Fruit fly (Drosophila melanogaster) whole organism, pupa: ENCODE data around the gene RasGAP1.

Experiments used
- CG14655 ChIP-seq: fragments of 200-800 bp; sonication (Bioruptor generic); optimal IDR thresholded peaks from 3 replicates; lab custom pipeline; 2017; ENCODE audit warnings: mild to moderate bottlenecking, missing biosample characterization, missing genetic modification reagents, missing genetic modification characterization
- CG15710 ChIP-seq: fragments of 200-800 bp; sonication (Bioruptor generic); optimal IDR thresholded peaks from 2 replicates; lab custom pipeline; 2018; ENCODE audit warnings: missing biosample characterization, mild to moderate bottlenecking, missing genetic modification characterization, moderate library complexity
- CG17806 ChIP-seq: fragments of 200-800 bp; sonication (Bioruptor generic); optimal IDR thresholded peaks from 2 replicates; lab custom pipeline; 2018; ENCODE audit warnings: missing biosample characterization, mild to moderate bottlenecking, missing genetic modification characterization, moderate library complexity
- CG8159 ChIP-seq: fragments of 200-800 bp; sonication (Bioruptor generic); optimal IDR thresholded peaks from 3 replicates; lab custom pipeline; 2018; ENCODE audit warnings: missing biosample characterization, mild to moderate bottlenecking, missing genetic modification characterization, moderate library complexity
- CG8301 ChIP-seq: fragments of 200-800 bp; sonication (Bioruptor generic); optimal IDR thresholded peaks from 2 replicates; lab custom pipeline; 2018; ENCODE audit warnings: missing biosample characterization, mild to moderate bottlenecking, missing genetic modification characterization
- CG9948 ChIP-seq: fragments of 200-800 bp; sonication (Bioruptor generic); optimal IDR thresholded peaks from 2 replicates; lab custom pipeline; 2018; ENCODE audit warnings: missing biosample characterization, mild to moderate bottlenecking, missing genetic modification characterization, moderate library complexity
- D1 ChIP-seq: fragments of 200-800 bp; sonication (Bioruptor generic); optimal IDR thresholded peaks from 2 replicates; lab custom pipeline; 2018; ENCODE audit warnings: missing biosample characterization, mild to moderate bottlenecking, missing genetic modification characterization, moderate library complexity
- EcR ChIP-seq: fragments of 200-800 bp; sonication (Bioruptor generic); optimal IDR thresholded peaks from 3 replicates; lab custom pipeline; 2019; ENCODE audit warnings: missing biosample characterization, missing genetic modification characterization, mild to moderate bottlenecking, moderate library complexity, missing genetic modification reagents
- Ets98B ChIP-seq: fragments of 200-800 bp; sonication (Bioruptor generic); IDR thresholded peaks from 2 replicates; pipeline ENCODE4 v1.3.6; 2022; ENCODE audit warnings: missing biosample characterization, missing genetic modification characterization
- Pif1A ChIP-seq: fragments of 200-800 bp; sonication (Bioruptor generic); optimal IDR thresholded peaks from 3 replicates; lab custom pipeline; 2016; ENCODE audit warnings: missing biosample characterization, missing genetic modification characterization
- Snoo ChIP-seq: fragments of 200-800 bp; sonication (Bioruptor generic); optimal IDR thresholded peaks from 3 replicates; lab custom pipeline; 2017; ENCODE audit warnings: missing biosample characterization, mild to moderate bottlenecking, missing genetic modification characterization, inconsistent platforms
- rn ChIP-seq: fragments of 200-800 bp; sonication (Bioruptor generic); IDR thresholded peaks from 2 replicates; pipeline ENCODE4 v1.3.6; 2022; ENCODE audit warnings: missing biosample characterization, missing genetic modification characterization

DNA sequence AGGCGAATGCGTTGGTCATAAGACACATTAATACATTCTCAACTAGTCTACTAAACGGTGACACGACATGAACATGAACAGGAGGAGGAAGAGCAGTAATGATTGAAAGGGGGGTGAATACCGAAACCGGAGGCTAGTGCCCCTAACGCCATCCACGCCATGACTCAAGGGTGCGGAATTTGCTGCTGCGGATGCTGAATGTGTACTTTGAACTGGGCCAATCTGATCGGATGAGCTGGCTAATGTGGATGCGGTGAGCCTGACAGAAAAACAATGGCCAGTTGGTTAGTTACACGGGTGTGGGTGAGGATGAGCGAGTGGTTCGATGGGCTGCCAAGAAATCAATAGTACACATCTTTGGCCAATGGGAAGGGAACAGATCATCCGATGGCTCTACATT lies 8.6 kb upstream of the RasGAP1 start:
- no peak for TF ChIP-seq D1
- TF ChIP-seq rn, result no peak
- TF ChIP-seq CG15710 (tag; lab: Kevin White, UChicago), result no peak
- no peak for TF ChIP-seq CG14655 (GFP tag; lab: Kevin White, UChicago)
- TF ChIP-seq Snoo (tag; lab: Kevin White, UChicago), result no peak
- no peak for TF ChIP-seq Pif1A (GFP tag; lab: Kevin White, UChicago)
- TF ChIP-seq CG8301 (tag; lab: Kevin White, UChicago), result no peak
- TF ChIP-seq CG17806, result no peak
- no peak for TF ChIP-seq CG8159 (tag; lab: Kevin White, UChicago)
- no peak for TF ChIP-seq Ets98B (GFP tag; lab: Robert Waterston, UW)
- TF ChIP-seq CG9948 (tag; lab: Kevin White, UChicago), result no peak
- TF ChIP-seq EcR (GFP tag; lab: Kevin White, UChicago), result no peak
